Worm (Caenorhabditis elegans) whole organism, young adult: Measurements from ENCODE around the gene vha-18.

Experiments
- B0019.2 ChIP-seq: fragments of 200-800 bp; sonication (Bioruptor generic); conservative IDR thresholded peaks from 2 replicates; pipeline ENCODE4 v1.3.6; 2022; ENCODE audit warnings: missing genetic modification reagents, missing genetic modification characterization, missing compliant biosample characterization
- B0035.1 ChIP-seq: sonication (generic microtip); optimal IDR thresholded peaks from 2 replicates; lab custom pipeline; 2016; ENCODE audit warnings: missing genetic modification characterization, mild to moderate bottlenecking, missing compliant biosample characterization, missing genotype, missing genetic modification reagents
- B0336.3 ChIP-seq: fragments of 200-800 bp; sonication (Bioruptor generic); IDR thresholded peaks from 2 replicates; pipeline ENCODE4 v1.3.6; 2022; ENCODE audit warnings: missing genetic modification characterization, missing compliant biosample characterization
- D2030.7 ChIP-seq: fragments of 200-800 bp; sonication (Bioruptor generic); IDR thresholded peaks from 2 replicates; pipeline ENCODE4 v1.3.6; 2022; ENCODE audit warnings: missing genetic modification reagents, missing genetic modification characterization, missing compliant biosample characterization
- F57A8.1 ChIP-seq: fragments of 200-800 bp; sonication (Bioruptor generic); optimal IDR thresholded peaks from 2 replicates; lab custom pipeline; 2018; ENCODE audit warnings: mild to moderate bottlenecking, missing genetic modification characterization, moderate library complexity, missing compliant biosample characterization
- K11D2.4 ChIP-seq: fragments of 200-800 bp; sonication (Bioruptor generic); IDR thresholded peaks from 2 replicates; pipeline ENCODE4 v1.3.6; 2022; ENCODE audit warnings: missing genetic modification reagents, missing genetic modification characterization, missing compliant biosample characterization
- Y56A3A.18 ChIP-seq: fragments of 200-800 bp; sonication (Bioruptor generic); IDR thresholded peaks from 2 replicates; pipeline ENCODE4 v1.3.6; 2022; ENCODE audit warnings: missing genetic modification reagents, missing genetic modification characterization, missing compliant biosample characterization
- Y67H2A.10 ChIP-seq: fragments of 200-800 bp; sonication (Bioruptor generic); conservative IDR thresholded peaks from 2 replicates; pipeline ENCODE4 v1.3.6; 2022; ENCODE audit warnings: missing genetic modification reagents, missing genetic modification characterization, missing compliant biosample characterization
- Y95B8A.8 ChIP-seq: fragments of 200-800 bp; sonication (Bioruptor generic); IDR thresholded peaks from 2 replicates; pipeline ENCODE4 v1.3.6; 2022; ENCODE audit warnings: missing genetic modification reagents, missing genetic modification characterization, missing compliant biosample characterization
- ama-1 ChIP-seq, 3 experiments: fragments of 150-350 bp in 1 of 3; sonication (generic microtip) in 2 of 3; optimal IDR thresholded peaks; 2 replicates each; lab custom pipeline; 2014 to 2018; ENCODE audit warnings: missing biosample characterization in 2 of 3, missing genetic modification characterization in 2 of 3, missing genetic modification reagents in 2 of 3
- atf-7 ChIP-seq: sonication (generic microtip); optimal IDR thresholded peaks from 2 replicates; lab custom pipeline; 2017; ENCODE audit warnings: mild to moderate bottlenecking, missing genetic modification characterization, missing compliant biosample characterization
- attf-3 ChIP-seq: fragments of 200-800 bp; sonication (Bioruptor generic); conservative IDR thresholded peaks from 2 replicates; pipeline ENCODE4 v1.3.6; 2022; ENCODE audit warnings: missing genetic modification reagents, missing genetic modification characterization, missing compliant biosample characterization
- attf-5 ChIP-seq: fragments of 200-800 bp; sonication (Bioruptor generic); optimal IDR thresholded peaks from 2 replicates; lab custom pipeline; 2018; ENCODE audit warnings: mild to moderate bottlenecking, missing genetic modification characterization, missing compliant biosample characterization
- attf-6 ChIP-seq: fragments of 200-800 bp; sonication (Bioruptor generic); IDR thresholded peaks from 2 replicates; pipeline ENCODE4 v1.3.6; 2022; ENCODE audit warnings: missing genetic modification reagents, missing genetic modification characterization, missing compliant biosample characterization
- bed-1 ChIP-seq: fragments of 200-800 bp; sonication (Bioruptor generic); IDR thresholded peaks from 2 replicates; pipeline ENCODE4 v1.3.6; 2022; ENCODE audit warnings: missing genetic modification reagents, missing genetic modification characterization, missing compliant biosample characterization
- ccch-3 ChIP-seq: fragments of 200-800 bp; sonication (Bioruptor generic); optimal IDR thresholded peaks from 2 replicates; lab custom pipeline; 2018; ENCODE audit warnings: mild to moderate bottlenecking, missing genetic modification characterization, missing compliant biosample characterization
- cebp-1 ChIP-seq, 2 experiments: fragments of 200-800 bp in 1 of 2; sonication (Bioruptor generic) in 1 of 2; sonication (generic microtip) in 1 of 2; IDR thresholded peaks in 1 of 2; optimal IDR thresholded peaks in 1 of 2; 2 replicates each; pipeline versions ENCODE4 v1.3.6 to Lab custom; 2017 to 2022; ENCODE audit warnings: missing compliant biosample characterization in 2 of 2, missing genetic modification characterization in 2 of 2, mild to moderate bottlenecking in 1 of 2, missing genetic modification reagents in 1 of 2, moderate library complexity in 1 of 2
- cebp-2 ChIP-seq: fragments of 200-800 bp; sonication (Bioruptor generic); IDR thresholded peaks from 2 replicates; pipeline ENCODE4 v1.3.6; 2022; ENCODE audit warnings: missing genetic modification characterization, missing compliant biosample characterization
- ceh-79 ChIP-seq: sonication (generic microtip); optimal IDR thresholded peaks from 2 replicates; lab custom pipeline; 2017; ENCODE audit warnings: mild to moderate bottlenecking, missing genetic modification characterization, missing compliant biosample characterization
- die-1 ChIP-seq: sonication (generic microtip); optimal IDR thresholded peaks from 2 replicates; lab custom pipeline; 2016; ENCODE audit warnings: missing genotype, mild to moderate bottlenecking, missing genetic modification characterization, missing compliant biosample characterization
- dpl-1 ChIP-seq: fragments of 150-350 bp; optimal IDR thresholded peaks from 2 replicates; lab custom pipeline; 2014; ENCODE audit warnings: missing biosample characterization, missing genetic modification reagents, missing genetic modification characterization
- ets-4 ChIP-seq: fragments of 200-800 bp; sonication (Bioruptor generic); optimal IDR thresholded peaks from 2 replicates; lab custom pipeline; 2018; ENCODE audit warnings: mild to moderate bottlenecking, missing genetic modification characterization, missing compliant biosample characterization
- gei-17 ChIP-seq: fragments of 200-800 bp; sonication (Bioruptor generic); optimal IDR thresholded peaks from 2 replicates; lab custom pipeline; 2018; ENCODE audit warnings: mild to moderate bottlenecking, missing genetic modification characterization, missing compliant biosample characterization
- him-1 ChIP-seq: sonication (generic microtip); optimal IDR thresholded peaks from 2 replicates; lab custom pipeline; 2016; ENCODE audit warnings: missing genotype, missing genetic modification reagents, missing genetic modification characterization, missing compliant biosample characterization
- hlh-26 ChIP-seq: fragments of 200-800 bp; sonication (Bioruptor generic); conservative IDR thresholded peaks from 2 replicates; pipeline ENCODE4 v1.3.6; 2022; ENCODE audit warnings: missing genetic modification reagents, missing genetic modification characterization, missing compliant biosample characterization
- lag-1 ChIP-seq: fragments of 200-800 bp; sonication (Bioruptor generic); IDR thresholded peaks from 2 replicates; pipeline ENCODE4 v1.3.6; 2022; ENCODE audit warnings: missing genetic modification reagents, missing genetic modification characterization, missing compliant biosample characterization
- let-607 ChIP-seq, 2 experiments: fragments of 200-800 bp in 1 of 2; sonication (Bioruptor generic) in 1 of 2; sonication (generic microtip) in 1 of 2; optimal IDR thresholded peaks; 2 replicates each; lab custom pipeline; 2016 to 2018; ENCODE audit warnings: mild to moderate bottlenecking in 2 of 2, missing compliant biosample characterization in 2 of 2, missing genetic modification characterization in 2 of 2, moderate library complexity in 2 of 2, missing genotype in 1 of 2
- lin-35 ChIP-seq, 3 experiments: fragments of 150-350 bp in 2 of 3; sonication (generic microtip) in 1 of 3; optimal IDR thresholded peaks; 2 replicates each; lab custom pipeline; 2014 to 2018; ENCODE audit warnings: missing biosample characterization in 3 of 3, missing genetic modification characterization in 3 of 3, missing genetic modification reagents in 3 of 3
- lin-40 ChIP-seq: sonication (generic microtip); optimal IDR thresholded peaks from 2 replicates; lab custom pipeline; 2016; ENCODE audit warnings: missing genetic modification characterization, mild to moderate bottlenecking, missing compliant biosample characterization, missing genotype, missing genetic modification reagents
- lin-54 ChIP-seq: fragments of 200-800 bp; sonication (Bioruptor generic); optimal IDR thresholded peaks from 2 replicates; lab custom pipeline; 2018; ENCODE audit warnings: mild to moderate bottlenecking, missing genetic modification characterization, missing compliant biosample characterization
- lsl-1 ChIP-seq: fragments of 200-800 bp; sonication (Bioruptor generic); optimal IDR thresholded peaks from 2 replicates; lab custom pipeline; 2018; ENCODE audit warnings: mild to moderate bottlenecking, missing genetic modification characterization, moderate library complexity, missing compliant biosample characterization
- nhr-80 ChIP-seq: sonication (generic microtip); optimal IDR thresholded peaks from 2 replicates; lab custom pipeline; 2016; ENCODE audit warnings: missing genetic modification characterization, missing compliant biosample characterization
- pbrm-1 ChIP-seq: fragments of 200-800 bp; sonication (Bioruptor generic); IDR thresholded peaks from 2 replicates; pipeline ENCODE4 v1.3.6; 2022; ENCODE audit warnings: missing genetic modification reagents, missing genetic modification characterization, missing compliant biosample characterization
- pha-4 ChIP-seq: fragments of 150-350 bp; sonication (generic microtip); optimal IDR thresholded peaks from 2 replicates; lab custom pipeline; 2014; ENCODE audit warnings: missing biosample characterization, missing genetic modification reagents, missing genetic modification characterization
- repo-1 ChIP-seq: sonication (generic microtip); optimal IDR thresholded peaks from 2 replicates; lab custom pipeline; 2017; ENCODE audit warnings: mild to moderate bottlenecking, missing genetic modification characterization, missing compliant biosample characterization
- rpc-1 ChIP-seq, 2 experiments: fragments of 150-350 bp in 1 of 2; sonication (generic microtip) in 1 of 2; optimal IDR thresholded peaks; 2 replicates each; lab custom pipeline; 2014 to 2018; ENCODE audit warnings: missing biosample characterization in 1 of 2, missing genetic modification characterization in 1 of 2, missing genetic modification reagents in 1 of 2, missing genotype in 1 of 2
- sdz-38 ChIP-seq: sonication (generic microtip); optimal IDR thresholded peaks from 2 replicates; lab custom pipeline; 2016; ENCODE audit warnings: missing genotype, missing genetic modification characterization, missing compliant biosample characterization
- somi-1 ChIP-seq: fragments of 200-800 bp; sonication (Bioruptor generic); optimal IDR thresholded peaks from 2 replicates; lab custom pipeline; 2018; ENCODE audit warnings: mild to moderate bottlenecking, missing genetic modification characterization, missing compliant biosample characterization
- tbp1 ChIP-seq: fragments of 200-800 bp; sonication (Bioruptor generic); optimal IDR thresholded peaks from 2 replicates; lab custom pipeline; 2018; ENCODE audit warnings: mild to moderate bottlenecking, missing genetic modification characterization, missing compliant biosample characterization
- tlf-1 ChIP-seq: fragments of 200-800 bp; sonication (Bioruptor generic); optimal IDR thresholded peaks from 2 replicates; lab custom pipeline; 2018; ENCODE audit warnings: mild to moderate bottlenecking, missing genetic modification characterization, missing compliant biosample characterization
- unc-130 ChIP-seq: sonication (generic microtip); optimal IDR thresholded peaks from 2 replicates; lab custom pipeline; 2016; ENCODE audit warnings: missing genetic modification reagents, missing genetic modification characterization, missing compliant biosample characterization
- ztf-18 ChIP-seq: sonication (generic microtip); optimal IDR thresholded peaks from 2 replicates; lab custom pipeline; 2016; ENCODE audit warnings: missing genotype, mild to moderate bottlenecking, missing genetic modification characterization, missing compliant biosample characterization
- ztf-26 ChIP-seq: sonication (generic microtip); optimal IDR thresholded peaks from 2 replicates; lab custom pipeline; 2017; ENCODE audit warnings: missing genetic modification characterization, missing compliant biosample characterization
- ztf-28 ChIP-seq: fragments of 200-800 bp; sonication (Bioruptor generic); IDR thresholded peaks from 2 replicates; pipeline ENCODE4 v1.3.6; 2022; ENCODE audit warnings: missing genetic modification reagents, missing genetic modification characterization, missing compliant biosample characterization
- ztf-6 ChIP-seq: fragments of 200-800 bp; sonication (Bioruptor generic); IDR thresholded peaks from 2 replicates; pipeline ENCODE4 v1.3.6; 2022; ENCODE audit warnings: missing genetic modification reagents, missing genetic modification characterization, missing compliant biosample characterization

The vha-18 gene

ce11 chrV:8385879-8386530 is 27.3 kb downstream of the vha-18 start, which contains the start of gene hsp-17:
TSS of gene hsp-17 (minus strand) at chrV:8385929.
- TF ChIP-seq F57A8.1 (no peak), nhr-80 (tag; lab: Kevin White, UChicago) (peak; percentile 25)

- TF ChIP-seq B0019.2 (GFP tag; lab: Robert Waterston, UW) (no peak), lin-40 (no peak), B0336.3 (GFP tag; lab: Robert Waterston, UW) (peak; percentile 57; the same call in 1 of the 2 replicates), lsl-1 (no peak), sdz-38 (no peak), him-1 (tag; lab: Kevin White, UChicago) (no peak), hlh-26 (GFP tag; lab: Robert Waterston, UW) (no peak), cebp-2 (GFP tag; lab: Robert Waterston, UW) (0 out of 2 replicates have a peak, but pooled peaks have one; percentile 23), ama-1 (optimal IDR thresholded peaks at IDR 0.05; lab: Kevin White, UChicago) (no peak), ama-1 (GFP tag; optimal IDR thresholded peaks at IDR 0.05; lab: Kevin White, UChicago) (no peak), Y95B8A.8 (no peak), lag-1 (GFP tag; lab: Robert Waterston, UW) (no peak), Y56A3A.18 (peak; percentile 30; the same call in 1 of the 2 replicates), pha-4 (tag; lab: Kevin White, UChicago) (no peak), die-1 (tag; lab: Kevin White, UChicago) (no peak), ztf-28 (GFP tag; lab: Robert Waterston, UW) (no peak), Y67H2A.10 (GFP tag; lab: Robert Waterston, UW) (no peak), somi-1 (GFP tag; lab: Kevin White, UChicago) (no peak), let-607 (tag; optimal IDR thresholded peaks at IDR 0.05; lab: Kevin White, UChicago) (no peak), rpc-1 (optimal IDR thresholded peaks at IDR 0.05; lab: Kevin White, UChicago) (no peak), rpc-1 (tag; optimal IDR thresholded peaks at IDR 0.05; lab: Kevin White, UChicago) (no peak), ets-4 (GFP tag; lab: Kevin White, UChicago) (no peak), K11D2.4 (GFP tag; lab: Robert Waterston, UW) (no peak), ztf-6 (GFP tag; lab: Robert Waterston, UW) (no peak), repo-1 (tag; lab: Kevin White, UChicago) (no peak), tlf-1 (GFP tag; lab: Kevin White, UChicago) (no peak), nhr-80 (tag; lab: Kevin White, UChicago) (no peak), cebp-1 (GFP tag; IDR thresholded peaks at IDR 0.05; lab: Robert Waterston, UW) (no peak), cebp-1 (tag; optimal IDR thresholded peaks at IDR 0.05; lab: Kevin White, UChicago) (no peak), D2030.7 (GFP tag; lab: Robert Waterston, UW) (no peak), pbrm-1 (GFP tag; lab: Robert Waterston, UW) (no peak), atf-7 (tag; lab: Kevin White, UChicago) (no peak), dpl-1 (GFP tag; lab: Kevin White, UChicago) (no peak), tbp1 (no peak), attf-5 (no peak), ztf-26 (tag; lab: Kevin White, UChicago) (no peak), lin-35 (GFP tag; optimal IDR thresholded peaks at IDR 0.05; lab: Kevin White, UChicago) (no peak), unc-130 (GFP tag; lab: Kevin White, UChicago) (no peak), gei-17 (GFP tag; lab: Kevin White, UChicago) (no peak), attf-3 (GFP tag; lab: Robert Waterston, UW) (no peak), bed-1 (GFP tag; lab: Robert Waterston, UW) (0 out of 2 replicates have a peak, but pooled peaks have one; percentile 6), ztf-18 (tag; lab: Kevin White, UChicago) (no peak), B0035.1 (tag; lab: Kevin White, UChicago) (no peak), ceh-79 (tag; lab: Kevin White, UChicago) (no peak), lin-54 (GFP tag; lab: Kevin White, UChicago) (no peak), ccch-3 (GFP tag; lab: Kevin White, UChicago) (no peak), attf-6 (no peak)
These were observed 28.5 kb downstream of the vha-18 start for ce11 chrV:8384809-8385208.
